Worm (Caenorhabditis elegans): ENCODE results near the gene col-160.

DNA sequence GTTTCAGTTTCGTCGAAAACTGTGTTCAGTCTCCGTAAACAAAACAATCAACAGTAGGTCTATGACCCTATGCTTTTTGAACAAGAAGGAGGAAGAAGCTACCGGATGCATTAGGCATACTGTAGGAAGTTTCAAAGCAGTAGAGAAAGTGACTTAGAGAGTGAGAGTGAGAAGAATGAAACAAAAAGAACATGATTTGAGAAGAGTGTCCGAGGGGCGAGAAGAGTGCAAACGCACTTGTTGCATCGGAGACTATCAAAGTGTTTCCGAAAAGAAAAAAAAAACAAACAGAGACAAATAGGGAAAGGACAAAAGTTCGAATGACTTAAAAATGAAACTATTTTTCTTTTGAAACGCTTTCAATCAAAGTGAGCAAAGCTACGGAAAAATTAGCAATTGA is 41.2 kb upstream of the col-160 start:
- TF ChIP-seq pha-4 (tag; optimal IDR thresholded peaks at IDR 0.05) (no peak), lsy-2 (tag; optimal IDR thresholded peaks at IDR 0.05) (no peak), ztf-11 (tag; optimal IDR thresholded peaks at IDR 0.05) (no peak), elt-3 (tag; optimal IDR thresholded peaks at IDR 0.05) (no peak), unc-62 (GFP tag; optimal IDR thresholded peaks at IDR 0.05) (no peak), lin-32 (GFP tag; optimal IDR thresholded peaks at IDR 0.05) (no peak), flh-1 (GFP tag; optimal IDR thresholded peaks at IDR 0.05) (no peak), M03D4.4 (tag; optimal IDR thresholded peaks at IDR 0.05) (no peak), nhr-237 (tag; optimal IDR thresholded peaks at IDR 0.05) (no peak), ces-1 (GFP tag; optimal IDR thresholded peaks at IDR 0.05) (no peak), nhr-28 (tag; optimal IDR thresholded peaks at IDR 0.05) (no peak), nhr-12 (tag; optimal IDR thresholded peaks at IDR 0.05) (no peak), mep-1 (tag; optimal IDR thresholded peaks at IDR 0.05) (no peak)
